Worm (Caenorhabditis elegans) whole organism, L4 larva: ENCODE data around the gene kqt-1.

Source experiments
- D1046.2 ChIP-seq: fragments of 200-800 bp; sonication (Bioruptor generic); IDR thresholded peaks from 2 replicates; pipeline ENCODE4 v1.3.6; 2022; ENCODE audit warnings: missing genetic modification characterization, missing compliant biosample characterization
- F37D6.2 ChIP-seq: sonication (generic microtip); optimal IDR thresholded peaks from 2 replicates; lab custom pipeline; 2016; ENCODE audit warnings: mild to moderate bottlenecking, missing genetic modification characterization, missing compliant biosample characterization
- F44E2.7 ChIP-seq: fragments of 200-800 bp; sonication (Bioruptor generic); IDR thresholded peaks from 2 replicates; pipeline ENCODE4 v2.1.2; 2022; ENCODE audit warnings: missing genetic modification characterization, missing compliant biosample characterization
- F49E8.2 ChIP-seq: sonication (generic microtip); optimal IDR thresholded peaks from 2 replicates; lab custom pipeline; 2016; ENCODE audit warnings: missing compliant biosample characterization, mild to moderate bottlenecking, missing genetic modification characterization, borderline replicate concordance
- R02D3.7 ChIP-seq: fragments of 150-350 bp; sonication (generic microtip); optimal IDR thresholded peaks from 3 replicates; lab custom pipeline; 2014; ENCODE audit warnings: missing biosample characterization, missing genetic modification characterization
- Y105C5A.15 ChIP-seq: fragments of 200-800 bp; sonication (Bioruptor generic); IDR thresholded peaks from 2 replicates; pipeline ENCODE4 v1.3.6; 2022; ENCODE audit warnings: missing genetic modification characterization, missing compliant biosample characterization
- Y48G9A.11 ChIP-seq: fragments of 200-800 bp; sonication (Bioruptor generic); IDR thresholded peaks from 2 replicates; pipeline ENCODE4 v1.3.6; 2022; ENCODE audit warnings: missing genetic modification reagents, missing genetic modification characterization, missing compliant biosample characterization
- Y5F2A.4 ChIP-seq: fragments of 200-800 bp; sonication (Bioruptor generic); optimal IDR thresholded peaks from 2 replicates; lab custom pipeline; 2018; ENCODE audit warnings: mild to moderate bottlenecking, missing genetic modification characterization, missing compliant biosample characterization
- ZK546.5 ChIP-seq, 2 experiments: sonication (generic microtip); optimal IDR thresholded peaks; 2 replicates each; lab custom pipeline; 2017; ENCODE audit warnings: missing biosample characterization in 2 of 2, missing genetic modification characterization in 2 of 2
- aly-2 ChIP-seq: sonication (generic microtip); optimal IDR thresholded peaks from 2 replicates; lab custom pipeline; 2018; ENCODE audit warnings: missing biosample characterization, missing genetic modification characterization
- ama-1 ChIP-seq: fragments of 150-350 bp; optimal IDR thresholded peaks from 2 replicates; lab custom pipeline; 2014; ENCODE audit warnings: inconsistent platforms, mixed read lengths
- ceh-20 ChIP-seq: fragments of 200-800 bp; sonication (Bioruptor generic); IDR thresholded peaks from 2 replicates; pipeline ENCODE4 v1.3.6; 2022; ENCODE audit warnings: missing genetic modification reagents, missing genetic modification characterization, missing compliant biosample characterization
- ceh-44 ChIP-seq: fragments of 200-800 bp; sonication (Bioruptor generic); IDR thresholded peaks from 2 replicates; pipeline ENCODE4 v1.3.6; 2022; ENCODE audit warnings: missing genetic modification reagents, missing genetic modification characterization, missing compliant biosample characterization
- ceh-62 ChIP-seq: sonication (generic microtip); optimal IDR thresholded peaks from 2 replicates; lab custom pipeline; 2017; ENCODE audit warnings: missing biosample characterization, missing genetic modification characterization
- ceh-82 ChIP-seq: sonication (generic microtip); optimal IDR thresholded peaks from 2 replicates; lab custom pipeline; 2017; ENCODE audit warnings: missing biosample characterization, missing genetic modification characterization
- daf-12 ChIP-seq: fragments of 150-350 bp; optimal IDR thresholded peaks from 2 replicates; lab custom pipeline; 2014; ENCODE audit warnings: missing biosample characterization, missing genetic modification reagents, missing genetic modification characterization
- daf-19 ChIP-seq: fragments of 200-800 bp; sonication (Bioruptor generic); conservative IDR thresholded peaks from 2 replicates; pipeline ENCODE4 v1.3.6; 2022; ENCODE audit warnings: missing genetic modification characterization, missing compliant biosample characterization
- dmd-8 ChIP-seq: fragments of 200-800 bp; sonication (Bioruptor generic); IDR thresholded peaks from 2 replicates; pipeline ENCODE4 v1.3.6; 2022; ENCODE audit warnings: missing genetic modification characterization, missing compliant biosample characterization
- dpl-1 ChIP-seq: fragments of 150-350 bp; optimal IDR thresholded peaks from 2 replicates; lab custom pipeline; 2014; ENCODE audit warnings: missing biosample characterization, missing genetic modification reagents, missing genetic modification characterization
- dve-1 ChIP-seq: sonication (generic microtip); optimal IDR thresholded peaks from 2 replicates; lab custom pipeline; 2017; ENCODE audit warnings: antibody characterized with exemption, mild to moderate bottlenecking, missing genetic modification characterization, missing compliant biosample characterization; ENCODE audit not compliant: insufficient read depth
- egl-43 ChIP-seq: fragments of 200-800 bp; sonication (Bioruptor generic); IDR thresholded peaks from 2 replicates; pipeline ENCODE4 v1.3.6; 2022; ENCODE audit warnings: missing genetic modification reagents, missing genetic modification characterization, missing compliant biosample characterization
- hlh-11 ChIP-seq: fragments of 200-800 bp; sonication (Bioruptor generic); optimal IDR thresholded peaks from 2 replicates; lab custom pipeline; 2018; ENCODE audit warnings: mild to moderate bottlenecking, missing genetic modification characterization, missing compliant biosample characterization
- hlh-30 ChIP-seq: sonication (generic microtip); optimal IDR thresholded peaks from 2 replicates; lab custom pipeline; 2017; ENCODE audit warnings: antibody characterized with exemption, mild to moderate bottlenecking, missing genetic modification characterization, missing compliant biosample characterization; ENCODE audit not compliant: insufficient read depth
- jun-1 ChIP-seq: fragments of 150-350 bp; optimal IDR thresholded peaks from 2 replicates; lab custom pipeline; 2014; ENCODE audit warnings: missing biosample characterization, missing genetic modification reagents, missing genetic modification characterization
- lim-7 ChIP-seq: fragments of 200-800 bp; sonication (Bioruptor generic); IDR thresholded peaks from 2 replicates; pipeline ENCODE4 v1.3.6; 2022; ENCODE audit warnings: missing genetic modification characterization, missing compliant biosample characterization
- lin-1 ChIP-seq: fragments of 200-800 bp; sonication (Bioruptor generic); IDR thresholded peaks from 2 replicates; pipeline ENCODE4 v1.3.6; 2022; ENCODE audit warnings: missing genetic modification reagents, missing genetic modification characterization, missing compliant biosample characterization
- lin-13 ChIP-seq: fragments of 150-350 bp; optimal IDR thresholded peaks from 2 replicates; lab custom pipeline; 2014; ENCODE audit warnings: missing biosample characterization, missing genetic modification reagents, missing genetic modification characterization
- lin-15B ChIP-seq: fragments of 150-350 bp; sonication (generic microtip); optimal IDR thresholded peaks from 3 replicates; lab custom pipeline; 2014; ENCODE audit warnings: missing biosample characterization, missing genetic modification characterization
- lin-39 ChIP-seq: fragments of 150-350 bp; optimal IDR thresholded peaks from 2 replicates; lab custom pipeline; 2014; ENCODE audit warnings: missing biosample characterization, missing genetic modification reagents, missing genetic modification characterization
- lir-3 ChIP-seq: sonication (generic microtip); optimal IDR thresholded peaks from 2 replicates; lab custom pipeline; 2016; ENCODE audit warnings: mild to moderate bottlenecking, missing genetic modification characterization, missing compliant biosample characterization
- mes-2 ChIP-seq: sonication (generic microtip); optimal IDR thresholded peaks from 2 replicates; lab custom pipeline; 2016; ENCODE audit warnings: missing genotype, mild to moderate bottlenecking, missing genetic modification characterization, missing compliant biosample characterization; ENCODE audit not compliant: poor library complexity, severe bottlenecking
- mxl-2 ChIP-seq: fragments of 200-800 bp; sonication (Bioruptor generic); conservative IDR thresholded peaks from 2 replicates; pipeline ENCODE4 v1.3.6; 2022; ENCODE audit warnings: missing genetic modification reagents, missing genetic modification characterization, missing compliant biosample characterization
- mxl-3 ChIP-seq: fragments of 200-800 bp; sonication (Bioruptor generic); optimal IDR thresholded peaks from 2 replicates; lab custom pipeline; 2018; ENCODE audit warnings: mild to moderate bottlenecking, missing genetic modification characterization, missing compliant biosample characterization
- nhr-237 ChIP-seq: sonication (generic microtip); optimal IDR thresholded peaks from 2 replicates; lab custom pipeline; 2017; ENCODE audit warnings: missing biosample characterization, missing genetic modification characterization
- nhr-25 ChIP-seq: sonication (generic microtip); optimal IDR thresholded peaks from 2 replicates; lab custom pipeline; 2017; ENCODE audit warnings: missing genetic modification characterization, mild to moderate bottlenecking, missing compliant biosample characterization, antibody characterized with exemption, moderate library complexity, borderline replicate concordance; ENCODE audit not compliant: insufficient read depth
- nhr-41 ChIP-seq: fragments of 200-800 bp; sonication (Bioruptor generic); IDR thresholded peaks from 2 replicates; pipeline ENCODE4 v1.3.6; 2022; ENCODE audit warnings: missing genetic modification reagents, missing genetic modification characterization, missing compliant biosample characterization
- nhr-6 ChIP-seq: fragments of 150-350 bp; optimal IDR thresholded peaks from 2 replicates; lab custom pipeline; 2014; ENCODE audit warnings: missing biosample characterization, missing genetic modification characterization
- pha-4 ChIP-seq, 2 experiments: fragments of 150-350 bp in 1 of 2; fragments of 200-800 bp in 1 of 2; sonication (Bioruptor generic) in 1 of 2; IDR thresholded peaks in 1 of 2; optimal IDR thresholded peaks in 1 of 2; 2 replicates each; pipeline versions ENCODE4 v1.3.6 to Lab custom; 2014 to 2022; ENCODE audit warnings: missing genetic modification characterization in 2 of 2, missing genetic modification reagents in 2 of 2, missing biosample characterization in 1 of 2, missing compliant biosample characterization in 1 of 2
- pqm-1 ChIP-seq: sonication (generic microtip); optimal IDR thresholded peaks from 2 replicates; lab custom pipeline; 2017; ENCODE audit warnings: missing biosample characterization, missing genetic modification characterization
- rbr-2 ChIP-seq: sonication (generic microtip); optimal IDR thresholded peaks from 2 replicates; lab custom pipeline; 2016; ENCODE audit warnings: missing genotype, missing genetic modification characterization, missing compliant biosample characterization
- saeg-2 ChIP-seq: fragments of 200-800 bp; sonication (Bioruptor generic); IDR thresholded peaks from 2 replicates; pipeline ENCODE4 v1.3.6; 2022; ENCODE audit warnings: missing genetic modification reagents, missing genetic modification characterization, missing compliant biosample characterization
- sdz-12 ChIP-seq: fragments of 200-800 bp; sonication (Bioruptor generic); optimal IDR thresholded peaks from 2 replicates; lab custom pipeline; 2018; ENCODE audit warnings: mild to moderate bottlenecking, missing genetic modification characterization, missing compliant biosample characterization
- skn-1 ChIP-seq: fragments of 150-350 bp; optimal IDR thresholded peaks from 2 replicates; lab custom pipeline; 2014; ENCODE audit warnings: missing biosample characterization, missing genetic modification characterization
- snpc-1.2 ChIP-seq: fragments of 200-800 bp; sonication (Bioruptor generic); IDR thresholded peaks from 2 replicates; pipeline ENCODE4 v1.3.6; 2022; ENCODE audit warnings: missing genetic modification reagents, missing genetic modification characterization, missing compliant biosample characterization
- tag-97 ChIP-seq: fragments of 200-800 bp; sonication (Bioruptor generic); IDR thresholded peaks from 2 replicates; pipeline ENCODE4 v1.3.6; 2022; ENCODE audit warnings: missing genetic modification characterization, missing compliant biosample characterization
- tra-1 ChIP-seq: fragments of 200-800 bp; sonication (Bioruptor generic); IDR thresholded peaks from 2 replicates; pipeline ENCODE4 v1.3.6; 2022; ENCODE audit warnings: missing genetic modification reagents, missing genetic modification characterization, missing compliant biosample characterization
- unc-39 ChIP-seq: sonication (generic microtip); optimal IDR thresholded peaks from 2 replicates; lab custom pipeline; 2017; ENCODE audit warnings: missing biosample characterization, missing genetic modification characterization
- unc-62 ChIP-seq, 3 experiments: fragments of 150-350 bp in 1 of 3; sonication (generic microtip); optimal IDR thresholded peaks in 2 of 3; peaks in 1 of 3; 1 replicate in 1 of 3; 2 replicates in 2 of 3; lab custom pipeline; 2014 to 2017; ENCODE audit warnings: missing biosample characterization in 3 of 3, missing genetic modification characterization in 3 of 3, missing genetic modification reagents in 3 of 3, missing genotype in 1 of 3
- vab-7 ChIP-seq: fragments of 200-800 bp; sonication (Bioruptor generic); IDR thresholded peaks from 2 replicates; pipeline ENCODE4 v1.3.6; 2022; ENCODE audit warnings: missing genetic modification reagents, missing genetic modification characterization, missing compliant biosample characterization
- zfp-2 ChIP-seq: sonication (generic microtip); optimal IDR thresholded peaks from 2 replicates; lab custom pipeline; 2016; ENCODE audit warnings: mild to moderate bottlenecking, missing genetic modification characterization, missing compliant biosample characterization
- ztf-11 ChIP-seq: fragments of 150-350 bp; optimal IDR thresholded peaks from 2 replicates; lab custom pipeline; 2014; ENCODE audit warnings: missing biosample characterization, missing genetic modification characterization

The kqt-1 gene

ce11 chrX:6607599-6607998 is 11.2 kb upstream of the kqt-1 start (continued):
- TF ChIP-seq ztf-11 (tag; lab: Kevin White, UChicago) (no peak), mes-2 (tag; lab: Kevin White, UChicago) (no peak), aly-2 (tag; lab: Kevin White, UChicago) (no peak), lin-13 (no peak), ama-1 (lab: Kevin White, UChicago) (no peak), F49E8.2 (tag; lab: Kevin White, UChicago) (no peak), hlh-11 (peak; percentile 56), zfp-2 (tag; lab: Kevin White, UChicago) (no peak), F44E2.7 (GFP tag; lab: Robert Waterston, UW) (no peak), dve-1 (tag; lab: Kevin White, UChicago) (peak; percentile 75), Y105C5A.15 (no peak), unc-39 (no peak), nhr-237 (tag; lab: Kevin White, UChicago) (no peak), mxl-2 (GFP tag; lab: Robert Waterston, UW) (no peak), unc-62 (GFP tag; optimal IDR thresholded peaks at IDR 0.05 in 1 of 2; lab: Kevin White, UChicago) (no peak), unc-62 (tag; optimal IDR thresholded peaks at IDR 0.05; lab: Kevin White, UChicago) (no peak), ceh-62 (tag; lab: Kevin White, UChicago) (no peak), D1046.2 (GFP tag; lab: Robert Waterston, UW) (0 out of 2 replicates have a peak, but pooled peaks have one; percentile 62), lim-7 (no peak), Y48G9A.11 (GFP tag; lab: Robert Waterston, UW) (no peak), nhr-41 (no peak), tra-1 (GFP tag; lab: Robert Waterston, UW) (peak; percentile 50; the same call in 1 of the 2 replicates), R02D3.7 (tag; lab: Kevin White, UChicago) (no peak), nhr-6 (tag; lab: Kevin White, UChicago) (no peak), ceh-20 (GFP tag; lab: Robert Waterston, UW) (no peak), nhr-25 (no peak), sdz-12 (GFP tag; lab: Kevin White, UChicago) (no peak), ZK546.5 (tag; optimal IDR thresholded peaks at IDR 0.05; lab: Kevin White, UChicago) (no peak), snpc-1.2 (GFP tag; lab: Robert Waterston, UW) (no peak), mxl-3 (no peak), saeg-2 (GFP tag; lab: Robert Waterston, UW) (peak; percentile 47; the same call in 1 of the 2 replicates), dpl-1 (GFP tag; lab: Kevin White, UChicago) (no peak), vab-7 (no peak), daf-12 (tag; lab: Kevin White, UChicago) (no peak), pha-4 (GFP tag; IDR thresholded peaks at IDR 0.05; lab: Robert Waterston, UW) (no peak), pha-4 (tag; optimal IDR thresholded peaks at IDR 0.05; lab: Kevin White, UChicago) (no peak), lin-15B (no peak), ceh-44 (GFP tag; lab: Robert Waterston, UW) (no peak), rbr-2 (no peak), jun-1 (tag; lab: Kevin White, UChicago) (no peak), tag-97 (GFP tag; lab: Robert Waterston, UW) (no peak), pqm-1 (tag; lab: Kevin White, UChicago) (peak; percentile 24), daf-19 (GFP tag; lab: Robert Waterston, UW) (no peak), Y5F2A.4 (GFP tag; lab: Kevin White, UChicago) (no peak), lir-3 (no peak), lin-39 (tag; lab: Kevin White, UChicago) (no peak), hlh-30 (tag; lab: Kevin White, UChicago) (peak; percentile 46), dmd-8 (no peak), ceh-82 (tag; lab: Kevin White, UChicago) (no peak), skn-1 (tag; lab: Kevin White, UChicago) (no peak), lin-1 (peak; percentile 46; the same call in 1 of the 2 replicates), F37D6.2 (tag; lab: Kevin White, UChicago) (no peak), egl-43 (GFP tag; lab: Robert Waterston, UW) (no peak)
